Fruit fly (Drosophila melanogaster) S2 (cell line): Measurements from ENCODE around the gene Usp39.

Experiments used
- CG8478 ChIP-seq: fragments of >200 bp; optimal IDR thresholded peaks from 2 replicates; lab custom pipeline; 2018
- CTCF ChIP-seq, 2 experiments: fragments of >200 bp; optimal IDR thresholded peaks; 2 replicates each; lab custom pipeline; 2018

dm6 chrX:18848338-18849021, 9.5 kb upstream of the Usp39 start, which contains the start of gene shop:
- TF ChIP-seq CTCF (optimal IDR thresholded peaks at IDR 0.05; lab: Kevin White, UChicago) (no peak), CG8478 (lab: Kevin White, UChicago) (no peak)
